Fruit fly (Drosophila melanogaster): ENCODE results near the gene in.

DNA sequence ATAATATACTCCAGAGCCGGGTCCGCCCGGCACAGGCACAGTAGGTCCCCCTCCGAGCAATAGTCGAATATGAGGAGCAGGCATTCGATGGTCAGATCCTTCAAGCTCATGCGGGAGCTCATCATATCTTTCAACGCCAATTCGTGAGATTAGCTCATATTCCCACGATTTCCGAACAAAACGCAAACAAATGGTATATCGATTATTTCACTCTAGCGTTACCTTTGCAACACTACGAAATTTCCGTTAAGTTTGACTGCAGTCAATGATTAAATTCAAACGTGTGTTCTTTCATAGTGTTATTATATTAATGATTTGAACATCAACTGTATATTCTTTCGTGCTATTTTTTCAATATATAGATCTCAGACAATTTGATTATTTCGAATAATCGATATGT, 26.4 kb downstream of the in start, which contains the start of gene CG33969:
- no peak for TF ChIP-seq Sin3A (optimal IDR thresholded peaks at IDR 0.05)
- TF ChIP-seq psq (optimal IDR thresholded peaks at IDR 0.05) = no peak
- no peak for TF ChIP-seq h (optimal IDR thresholded peaks at IDR 0.05)
- TF ChIP-seq Myc (optimal IDR thresholded peaks at IDR 0.05) = no peak
- no peak for TF ChIP-seq insv (optimal IDR thresholded peaks at IDR 0.05)
- no peak for TF ChIP-seq ttk (optimal IDR thresholded peaks at IDR 0.05)

Measured in Kc167 (cell line).